Fruit fly (Drosophila melanogaster): ENCODE data around the gene Cpr65Aw.

DNA sequence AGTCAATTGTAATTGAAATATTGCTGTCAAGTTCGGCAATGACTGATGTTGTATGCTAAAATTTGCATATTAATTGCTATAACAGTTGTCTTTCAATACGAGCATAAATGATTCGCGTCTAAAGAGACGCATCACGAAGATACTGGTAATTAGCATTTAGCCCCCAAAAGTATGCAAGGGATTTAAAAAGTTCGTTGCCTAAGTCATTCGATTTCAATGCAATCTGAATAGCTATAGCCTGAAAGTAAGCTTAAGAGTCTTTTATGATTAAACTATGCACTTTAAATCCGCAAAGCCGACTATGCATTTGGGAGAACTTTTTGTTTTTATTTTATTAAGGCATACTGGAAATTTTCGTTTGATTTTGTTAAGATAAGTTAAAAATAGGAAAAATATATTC is 12.6 kb downstream of the Cpr65Aw start:
- TF ChIP-seq CTCF (optimal IDR thresholded peaks at IDR 0.05) = no peak
- no peak for TF ChIP-seq CG8478 (optimal IDR thresholded peaks at IDR 0.05)
